Fruit fly (Drosophila melanogaster) whole organism, larva: ENCODE data around the gene CG3719.

ENCODE experiments used
- noc ChIP-seq: fragments of 200-800 bp; sonication (Bioruptor generic); optimal IDR thresholded peaks from 3 replicates; lab custom pipeline; 2019; ENCODE audit warnings: missing biosample characterization, mild to moderate bottlenecking, missing genetic modification characterization, moderate library complexity

The CG3719 gene

DNA sequence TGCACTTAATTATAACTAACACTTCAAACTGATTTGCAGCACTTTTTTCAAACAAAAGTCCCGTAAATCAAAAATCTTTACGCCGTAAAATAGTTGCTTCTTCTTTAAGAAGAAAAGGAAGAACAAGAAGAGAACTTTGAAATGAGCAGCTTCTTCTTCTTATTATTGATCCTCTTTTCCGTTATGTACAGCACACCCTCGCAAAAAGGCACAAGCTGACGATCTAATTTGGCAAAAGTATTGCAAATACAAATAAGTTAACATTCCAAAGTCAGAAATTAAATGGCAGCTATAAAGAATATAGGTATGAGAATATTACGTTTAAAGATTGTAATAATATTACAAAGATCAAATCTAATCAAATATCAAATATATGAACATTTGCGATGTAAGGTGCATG, 38.8 kb downstream of the CG3719 start, which contains the start of gene CG11409:
Gene CG11409 (minus strand): TSS at position 60 of the 400 bp plus-strand sequence.
- no peak for TF ChIP-seq noc (tag; lab: Kevin White, UChicago)

- no peak for TF ChIP-seq noc (tag; lab: Kevin White, UChicago)
Measured at dm6 chrX:1337998-1338397, 42.3 kb downstream of the CG3719 start.
